Worm (Caenorhabditis elegans) whole organism, L2 larva: ENCODE measurements around the gene pals-19.
"Not testable (repeated sequence)": the region's sequence is repeated elsewhere in the genome, so short reads cannot be mapped to it uniquely, and the experiment has no call there.

ENCODE experiments used
- C34F6.9 ChIP-seq: fragments of 150-350 bp; optimal IDR thresholded peaks from 2 replicates; lab custom pipeline; 2014; ENCODE audit warnings: missing biosample characterization, missing genetic modification characterization
- F13H6.1 ChIP-seq: sonication (generic microtip); optimal IDR thresholded peaks from 2 replicates; lab custom pipeline; 2016; ENCODE audit warnings: missing genetic modification characterization, missing compliant biosample characterization
- ZK546.5 ChIP-seq: sonication (generic microtip); optimal IDR thresholded peaks from 2 replicates; lab custom pipeline; 2017; ENCODE audit warnings: missing biosample characterization, missing genetic modification characterization
- aly-2 ChIP-seq: fragments of 150-350 bp; optimal IDR thresholded peaks from 2 replicates; lab custom pipeline; 2014; ENCODE audit warnings: missing biosample characterization, missing genetic modification characterization
- ama-1 ChIP-seq: fragments of 150-350 bp; optimal IDR thresholded peaks from 2 replicates; lab custom pipeline; 2018; ENCODE audit warnings: inconsistent platforms
- ceh-16 ChIP-seq: fragments of 150-350 bp; optimal IDR thresholded peaks from 2 replicates; lab custom pipeline; 2014; ENCODE audit warnings: missing biosample characterization, missing genetic modification characterization
- ceh-82 ChIP-seq: fragments of 150-350 bp; optimal IDR thresholded peaks from 2 replicates; lab custom pipeline; 2014; ENCODE audit warnings: missing biosample characterization, missing genetic modification characterization
- crh-2 ChIP-seq: sonication (generic microtip); optimal IDR thresholded peaks from 2 replicates; lab custom pipeline; 2017; ENCODE audit warnings: missing biosample characterization, missing genetic modification characterization
- egl-27 ChIP-seq: sonication (generic microtip); optimal IDR thresholded peaks from 3 replicates; lab custom pipeline; 2017; ENCODE audit warnings: missing biosample characterization, missing genetic modification reagents, missing genetic modification characterization
- elt-1 ChIP-seq: fragments of 150-350 bp; optimal IDR thresholded peaks from 2 replicates; lab custom pipeline; 2014; ENCODE audit warnings: missing biosample characterization, missing genetic modification characterization
- fos-1 ChIP-seq: fragments of 150-350 bp; optimal IDR thresholded peaks from 2 replicates; lab custom pipeline; 2014; ENCODE audit warnings: missing biosample characterization, missing genetic modification characterization
- gmeb-1 ChIP-seq: fragments of 150-350 bp; optimal IDR thresholded peaks from 2 replicates; lab custom pipeline; 2014; ENCODE audit warnings: missing biosample characterization, missing genetic modification characterization
- lin-11 ChIP-seq: fragments of 150-350 bp; sonication (generic microtip); optimal IDR thresholded peaks from 2 replicates; lab custom pipeline; 2014; ENCODE audit warnings: missing biosample characterization, missing genetic modification characterization, inconsistent platforms, mixed read lengths
- lin-13 ChIP-seq: fragments of 150-350 bp; optimal IDR thresholded peaks from 2 replicates; lab custom pipeline; 2014; ENCODE audit warnings: missing biosample characterization, missing genetic modification reagents, missing genetic modification characterization
- lin-39 ChIP-seq: fragments of 150-350 bp; optimal IDR thresholded peaks from 2 replicates; lab custom pipeline; 2014; ENCODE audit warnings: missing biosample characterization, missing genetic modification reagents, missing genetic modification characterization
- lsy-2 ChIP-seq, 2 experiments: fragments of 150-350 bp in 1 of 2; sonication (generic microtip) in 1 of 2; optimal IDR thresholded peaks; 2 replicates each; lab custom pipeline; 2014 to 2017; ENCODE audit warnings: missing biosample characterization in 2 of 2, missing genetic modification characterization in 2 of 2
- mab-5 ChIP-seq: fragments of 150-350 bp; optimal IDR thresholded peaks from 2 replicates; lab custom pipeline; 2014; ENCODE audit warnings: missing biosample characterization, missing genetic modification characterization
- nhr-10 ChIP-seq: sonication (generic microtip); optimal IDR thresholded peaks from 2 replicates; lab custom pipeline; 2017; ENCODE audit warnings: missing biosample characterization, missing genetic modification characterization
- nhr-11 ChIP-seq: fragments of 150-350 bp; optimal IDR thresholded peaks from 2 replicates; lab custom pipeline; 2014; ENCODE audit warnings: missing biosample characterization, missing genetic modification characterization
- nhr-12 ChIP-seq: fragments of 150-350 bp; optimal IDR thresholded peaks from 2 replicates; lab custom pipeline; 2014; ENCODE audit warnings: missing biosample characterization, missing genetic modification characterization
- nhr-129 ChIP-seq: fragments of 150-350 bp; optimal IDR thresholded peaks from 2 replicates; lab custom pipeline; 2014; ENCODE audit warnings: missing biosample characterization, missing genetic modification characterization
- nhr-23 ChIP-seq: fragments of 150-350 bp; optimal IDR thresholded peaks from 2 replicates; lab custom pipeline; 2014; ENCODE audit warnings: missing biosample characterization, missing genetic modification reagents, missing genetic modification characterization
- nhr-237 ChIP-seq: fragments of 150-350 bp; optimal IDR thresholded peaks from 2 replicates; lab custom pipeline; 2014; ENCODE audit warnings: missing biosample characterization, missing genetic modification characterization
- nhr-25 ChIP-seq: fragments of 150-350 bp; sonication (generic microtip); optimal IDR thresholded peaks from 3 replicates; lab custom pipeline; 2014; ENCODE audit warnings: missing biosample characterization, missing genetic modification characterization
- nhr-77 ChIP-seq: fragments of 150-350 bp; optimal IDR thresholded peaks from 2 replicates; lab custom pipeline; 2014; ENCODE audit warnings: missing biosample characterization, missing genetic modification characterization
- peb-1 ChIP-seq: fragments of 150-350 bp; optimal IDR thresholded peaks from 2 replicates; lab custom pipeline; 2014; ENCODE audit warnings: missing biosample characterization, missing genetic modification characterization
- sem-4 ChIP-seq: fragments of 150-350 bp; optimal IDR thresholded peaks from 2 replicates; lab custom pipeline; 2014; ENCODE audit warnings: missing biosample characterization, missing genetic modification reagents, missing genetic modification characterization
- sma-3 ChIP-seq: sonication (generic microtip); optimal IDR thresholded peaks from 2 replicates; lab custom pipeline; 2016; ENCODE audit warnings: missing genetic modification reagents, missing genetic modification characterization, missing compliant biosample characterization
- snpc-4 ChIP-seq: fragments of 150-350 bp; optimal IDR thresholded peaks from 2 replicates; lab custom pipeline; 2014; ENCODE audit warnings: missing biosample characterization, missing genetic modification characterization
- unc-39 ChIP-seq: fragments of 150-350 bp; optimal IDR thresholded peaks from 2 replicates; lab custom pipeline; 2014; ENCODE audit warnings: missing biosample characterization, missing genetic modification characterization
- unc-55 ChIP-seq: fragments of 150-350 bp; sonication (generic microtip); optimal IDR thresholded peaks from 3 replicates; lab custom pipeline; 2014; ENCODE audit warnings: missing biosample characterization, missing genetic modification reagents, missing genetic modification characterization
- unc-62 ChIP-seq: fragments of 150-350 bp; optimal IDR thresholded peaks from 2 replicates; lab custom pipeline; 2014; ENCODE audit warnings: missing biosample characterization, missing genetic modification reagents, missing genetic modification characterization
- zag-1 ChIP-seq: fragments of 150-350 bp; optimal IDR thresholded peaks from 2 replicates; lab custom pipeline; 2014; ENCODE audit warnings: missing biosample characterization, missing genetic modification characterization

Gene pals-19

DNA sequence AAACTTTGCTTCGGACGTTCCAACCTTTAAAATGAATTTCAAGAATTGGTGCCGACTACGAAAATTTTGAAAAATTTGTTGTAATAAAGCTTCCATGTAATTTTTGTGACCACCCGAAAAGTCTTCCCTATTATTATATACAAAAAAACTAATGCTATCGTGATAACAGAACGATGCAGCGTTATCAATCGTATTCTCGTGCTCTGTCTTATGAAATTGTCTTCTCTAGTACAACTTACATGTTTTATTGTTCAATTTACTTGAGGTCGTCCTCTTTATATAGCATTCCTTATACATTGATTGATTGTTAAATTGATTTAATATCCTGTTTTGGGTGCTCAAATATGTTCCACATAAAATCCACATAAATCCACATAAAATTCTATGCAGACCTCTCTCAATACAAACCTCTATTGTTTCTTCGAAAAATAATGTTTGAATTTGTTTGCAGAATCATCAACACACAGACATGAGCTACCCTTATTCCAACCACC, at the start of gene pals-19:
pals-19 (plus strand) TSS at position 444 of the 494 bp plus-strand sequence.
- TF ChIP-seq zag-1 (tag; lab: Kevin White, UChicago) = no peak
- TF ChIP-seq mab-5 (tag; lab: Kevin White, UChicago) = no peak
- no peak for TF ChIP-seq lin-11 (tag; lab: Kevin White, UChicago)
- peak; percentile 82 for TF ChIP-seq fos-1 (tag; lab: Kevin White, UChicago)
- TF ChIP-seq peb-1 (tag; lab: Kevin White, UChicago) = no peak

DNA sequence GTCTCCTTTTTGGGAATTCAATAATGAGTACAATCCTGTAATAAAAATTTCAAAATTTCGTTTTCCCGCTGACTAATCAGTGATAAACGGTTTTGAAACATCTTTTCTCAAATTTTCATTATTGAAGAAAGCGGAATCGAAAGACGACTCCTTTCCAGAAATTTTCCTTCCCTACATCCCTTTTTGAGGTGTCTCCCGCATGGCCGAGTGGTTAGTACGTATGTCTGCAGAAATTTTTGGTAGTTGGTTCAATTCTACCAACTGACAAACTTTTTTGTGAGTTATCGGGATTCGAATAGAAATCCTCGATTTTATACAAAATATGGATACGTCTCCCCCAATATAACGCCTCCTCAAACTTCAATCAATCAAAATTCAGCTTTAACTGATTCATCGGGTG, 47.2 kb upstream of the pals-19 start:
- no peak for TF ChIP-seq F13H6.1 (tag; lab: Kevin White, UChicago)
- TF ChIP-seq ama-1 (lab: Kevin White, UChicago) = no peak
- no peak for TF ChIP-seq C34F6.9 (tag; lab: Kevin White, UChicago)
- TF ChIP-seq nhr-10 (tag; lab: Kevin White, UChicago) = no peak

DNA sequence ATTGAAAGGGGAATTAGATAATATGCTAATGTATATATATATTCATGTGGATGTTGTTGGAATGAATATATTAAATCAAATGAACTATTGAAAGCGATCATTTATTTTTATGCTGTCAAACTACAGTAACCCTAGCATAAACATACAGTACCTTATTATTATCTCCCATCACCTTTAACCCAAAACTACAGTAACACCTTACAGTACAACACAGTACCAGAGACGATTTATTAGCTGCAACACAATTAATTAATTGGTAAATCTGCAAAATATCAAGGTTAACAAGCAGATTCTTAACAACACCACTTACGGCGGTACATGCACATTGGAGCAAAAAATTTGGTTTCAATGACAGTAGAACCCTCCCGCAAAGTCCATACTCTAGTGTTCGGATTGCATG, 46.4 kb upstream of the pals-19 start, which contains the start of gene Y82E9BL.1:
Y82E9BL.1 (minus strand) TSS at position 101 of the 400 bp plus-strand sequence.
- TF ChIP-seq unc-39 (tag; lab: Kevin White, UChicago) (no peak), nhr-129 (tag; lab: Kevin White, UChicago) (no peak), mab-5 (tag; lab: Kevin White, UChicago) (no peak), unc-55 (GFP tag; lab: Kevin White, UChicago) (no peak), nhr-237 (tag; lab: Kevin White, UChicago) (no peak), aly-2 (no peak), gmeb-1 (tag; lab: Kevin White, UChicago) (no peak), nhr-12 (tag; lab: Kevin White, UChicago) (no peak), unc-62 (GFP tag; lab: Kevin White, UChicago) (no peak), lin-39 (no peak), lsy-2 (tag; optimal IDR thresholded peaks at IDR 0.05; lab: Kevin White, UChicago) (no peak), ceh-82 (tag; lab: Kevin White, UChicago) (no peak), nhr-11 (tag; lab: Kevin White, UChicago) (no peak), egl-27 (tag; lab: Kevin White, UChicago) (no peak), snpc-4 (tag; lab: Kevin White, UChicago) (no peak), elt-1 (tag; lab: Kevin White, UChicago) (no peak), ZK546.5 (no peak), fos-1 (tag; lab: Kevin White, UChicago) (no peak)

DNA sequence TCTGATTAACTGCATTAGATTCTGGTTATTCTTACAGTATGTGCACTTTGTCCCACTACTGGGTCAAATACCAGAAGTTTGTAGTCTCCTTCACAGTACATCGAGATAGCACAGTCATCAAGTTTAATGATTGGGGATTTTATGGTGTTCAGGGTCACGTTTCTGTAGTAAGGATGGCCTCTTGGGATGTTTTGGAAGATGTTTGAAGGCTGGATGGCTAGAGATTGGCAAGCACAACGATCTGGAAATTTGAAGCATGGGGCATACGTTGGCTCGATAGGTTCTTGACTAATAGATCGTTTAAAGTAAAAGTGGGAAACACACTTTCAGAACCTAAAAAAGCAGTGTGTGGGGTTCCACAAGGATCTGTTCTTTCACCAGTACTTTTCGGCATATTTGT, 43.8 kb upstream of the pals-19 start, which contains the start of gene Y82E9BR.8:
Y82E9BR.8 (minus strand) TSS at position 101 of the 400 bp plus-strand sequence.
- not testable (repeated sequence) for TF ChIP-seq nhr-23; F13H6.1 (tag; lab: Kevin White, UChicago); C34F6.9 (tag; lab: Kevin White, UChicago)

DNA sequence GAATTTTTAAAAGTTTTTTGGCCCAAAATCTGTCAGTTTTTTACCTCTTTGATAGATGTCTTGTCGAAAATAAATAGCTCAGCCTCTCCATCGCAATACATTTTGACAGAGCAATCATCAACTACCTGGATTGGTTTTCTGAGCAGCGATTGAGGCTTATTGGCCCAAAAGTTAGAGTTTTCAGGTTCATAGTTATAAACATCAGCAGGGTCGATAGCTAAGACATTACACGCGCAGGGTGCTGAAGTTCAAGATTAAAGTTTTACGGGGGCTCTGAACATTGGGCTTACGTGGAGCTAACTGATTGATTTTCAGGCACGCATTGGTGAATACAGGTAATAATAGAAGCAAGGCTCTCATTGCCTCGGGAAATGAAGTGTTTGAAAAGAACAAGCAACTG, 42.1 kb upstream of the pals-19 start, which contains the start of gene Y82E9BR.9:
Y82E9BR.9 (minus strand) TSS at position 101 of the 400 bp plus-strand sequence.
- TF ChIP-seq lsy-2 (tag; optimal IDR thresholded peaks at IDR 0.05; lab: Kevin White, UChicago) (no peak), lin-11 (tag; lab: Kevin White, UChicago) (no peak), lin-13 (GFP tag; lab: Kevin White, UChicago) (no peak)

DNA sequence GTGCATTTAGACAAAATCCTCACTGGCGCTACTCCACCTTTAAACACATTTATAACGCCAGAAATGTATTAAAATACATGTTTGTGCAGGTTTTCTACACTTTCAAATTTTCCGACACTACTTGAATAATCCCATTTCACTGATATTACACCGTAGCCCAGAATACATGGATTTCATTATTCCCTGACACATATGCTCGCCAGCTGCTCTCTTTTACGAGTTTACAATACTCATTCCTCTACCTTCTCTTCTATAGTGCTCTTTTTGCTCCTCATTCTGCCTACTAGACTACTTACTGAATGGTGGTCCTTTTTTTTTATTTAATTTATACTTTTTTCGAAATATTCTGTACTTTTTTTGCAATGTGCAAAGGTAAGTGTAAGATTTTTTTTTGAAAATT, 29.2 kb upstream of the pals-19 start:
- TF ChIP-seq C34F6.9 (tag; lab: Kevin White, UChicago) (no peak), unc-55 (GFP tag; lab: Kevin White, UChicago) (no peak), nhr-77 (tag; lab: Kevin White, UChicago) (no peak), ceh-16 (tag; lab: Kevin White, UChicago) (no peak), gmeb-1 (tag; lab: Kevin White, UChicago) (no peak), fos-1 (tag; lab: Kevin White, UChicago) (no peak), nhr-25 (tag; lab: Kevin White, UChicago) (no peak), nhr-23 (no peak), ZK546.5 (no peak), snpc-4 (tag; lab: Kevin White, UChicago) (no peak), peb-1 (tag; lab: Kevin White, UChicago) (no peak), nhr-129 (tag; lab: Kevin White, UChicago) (no peak), egl-27 (tag; lab: Kevin White, UChicago) (no peak), nhr-12 (tag; lab: Kevin White, UChicago) (no peak), lin-13 (GFP tag; lab: Kevin White, UChicago) (no peak), F13H6.1 (tag; lab: Kevin White, UChicago) (no peak), sma-3 (no peak), mab-5 (tag; lab: Kevin White, UChicago) (no peak), sem-4 (tag; lab: Kevin White, UChicago) (no peak), crh-2 (tag; lab: Kevin White, UChicago) (no peak)
